Worm (Caenorhabditis elegans): ENCODE results near the gene B0228.8.

The B0228.8 gene

DNA sequence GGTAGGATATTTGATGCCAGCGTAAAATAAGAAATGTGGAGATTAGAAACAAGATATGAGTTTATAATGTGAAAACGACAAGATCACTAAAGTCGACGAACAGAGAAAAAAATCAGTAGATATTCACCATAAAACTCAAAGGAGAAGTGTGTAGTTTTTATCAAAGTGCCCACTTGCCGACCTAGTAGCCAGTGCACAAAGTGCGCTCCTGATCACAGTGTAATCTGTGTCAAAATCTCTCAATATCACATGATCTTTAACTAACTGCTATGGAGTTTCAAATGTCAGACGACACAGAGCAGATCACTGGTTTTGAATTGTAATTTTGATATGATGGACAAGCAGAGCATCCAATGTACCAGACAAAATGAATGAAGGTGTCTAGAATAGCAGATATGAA, 40.9 kb downstream of the B0228.8 start:
- TF ChIP-seq mml-1 (tag; optimal IDR thresholded peaks at IDR 0.05), result no peak
- no peak for TF ChIP-seq nhr-67 (tag; optimal IDR thresholded peaks at IDR 0.05)
- no peak for TF ChIP-seq aly-2 (tag; optimal IDR thresholded peaks at IDR 0.05)
- TF ChIP-seq nhr-23 (tag; optimal IDR thresholded peaks at IDR 0.05), result no peak
- TF ChIP-seq nhr-237 (tag; optimal IDR thresholded peaks at IDR 0.05), result no peak
- TF ChIP-seq lin-39 (tag; optimal IDR thresholded peaks at IDR 0.05), result no peak
- no peak for TF ChIP-seq hmg-11 (tag; optimal IDR thresholded peaks at IDR 0.05)
- no peak for TF ChIP-seq skn-1 (tag; optimal IDR thresholded peaks at IDR 0.05)
- TF ChIP-seq nhr-76 (tag; optimal IDR thresholded peaks at IDR 0.05), result no peak
- no peak for TF ChIP-seq elt-1 (tag; optimal IDR thresholded peaks at IDR 0.05)
- TF ChIP-seq ceh-16 (tag; optimal IDR thresholded peaks at IDR 0.05), result no peak
- no peak for TF ChIP-seq elt-2 (tag; optimal IDR thresholded peaks at IDR 0.05)
- TF ChIP-seq fkh-2 (tag; optimal IDR thresholded peaks at IDR 0.05), result no peak

DNA sequence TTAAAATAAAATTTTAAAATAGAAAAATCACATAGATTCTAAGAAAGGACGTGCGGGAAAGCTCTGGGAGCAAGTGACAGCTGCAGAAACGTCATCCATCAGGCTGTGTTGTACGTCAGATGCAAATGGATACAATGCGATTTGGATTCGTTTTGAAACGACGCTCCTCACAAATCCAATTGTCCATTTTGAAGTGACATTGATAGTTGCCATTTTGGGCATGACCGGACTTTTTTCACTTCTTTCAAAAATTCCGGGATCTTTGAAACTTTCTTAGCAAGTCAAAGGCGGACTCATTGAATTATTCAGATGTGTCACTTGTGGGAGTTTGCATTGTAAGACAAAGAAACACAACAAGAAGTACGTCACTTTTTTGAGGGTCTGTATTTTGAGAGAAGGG, 42.3 kb downstream of the B0228.8 start:
- no peak for TF ChIP-seq ceh-28 (tag; optimal IDR thresholded peaks at IDR 0.05)
- TF ChIP-seq egl-5 (tag; optimal IDR thresholded peaks at IDR 0.05), result no peak
- no peak for TF ChIP-seq aly-2 (tag; optimal IDR thresholded peaks at IDR 0.05)
- peak; percentile 39 for TF ChIP-seq fkh-10 (GFP tag; optimal IDR thresholded peaks at IDR 0.05)

DNA sequence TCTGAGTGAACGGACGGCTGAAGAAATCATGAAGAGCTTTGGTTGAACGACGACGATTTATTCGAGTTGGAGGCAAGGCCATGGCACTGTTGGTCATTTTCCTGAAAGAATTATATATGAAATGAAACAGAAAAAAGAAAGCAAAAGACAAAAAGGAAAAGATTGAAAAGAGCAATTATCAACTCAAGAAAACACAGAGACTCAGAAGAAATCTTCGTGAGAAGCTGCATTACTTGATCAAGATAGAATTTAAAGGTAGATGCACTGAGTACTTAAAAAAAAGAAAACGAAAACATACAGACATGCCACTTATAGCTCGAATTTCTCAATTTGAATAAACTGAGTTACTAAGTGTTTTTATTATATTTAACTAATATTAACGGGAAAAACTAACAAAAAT, 42.8 kb downstream of the B0228.8 start, which contains the start of gene cpna-5:
Gene cpna-5 (minus strand): TSS at position 101 of the 400 bp plus-strand sequence.
- TF ChIP-seq nhr-12 (tag; optimal IDR thresholded peaks at IDR 0.05) (no peak), ztf-11 (tag; optimal IDR thresholded peaks at IDR 0.05) (no peak), ceh-82 (tag; optimal IDR thresholded peaks at IDR 0.05) (no peak), daf-12 (tag; optimal IDR thresholded peaks at IDR 0.05) (no peak)

DNA sequence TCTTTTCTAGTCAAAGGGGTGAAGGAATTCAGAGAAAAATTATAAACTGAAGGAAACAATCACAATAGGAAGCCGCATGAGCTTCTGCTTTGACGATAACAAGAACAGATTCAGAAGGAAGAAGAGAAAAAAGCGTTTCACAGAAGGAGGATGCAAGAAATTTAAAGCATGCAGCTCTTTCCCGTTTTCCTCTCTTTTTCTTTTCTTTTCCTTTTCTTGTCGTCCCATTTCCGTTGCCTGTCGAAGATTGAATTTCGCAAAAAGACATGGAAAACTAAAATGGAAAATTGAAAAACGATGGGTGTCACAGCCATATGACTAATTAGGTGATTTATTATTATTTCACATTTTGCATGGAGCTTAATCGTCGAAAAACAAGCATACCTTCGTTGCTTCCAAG, 45.2 kb downstream of the B0228.8 start:
- peak; percentile 39 for TF ChIP-seq fkh-10 (GFP tag; optimal IDR thresholded peaks at IDR 0.05)
- peak; percentile 14 for TF ChIP-seq hmg-11 (tag; optimal IDR thresholded peaks at IDR 0.05)
- TF ChIP-seq nhr-28 (tag; optimal IDR thresholded peaks at IDR 0.05), result no peak
- no peak for TF ChIP-seq elt-2 (tag; optimal IDR thresholded peaks at IDR 0.05)

DNA sequence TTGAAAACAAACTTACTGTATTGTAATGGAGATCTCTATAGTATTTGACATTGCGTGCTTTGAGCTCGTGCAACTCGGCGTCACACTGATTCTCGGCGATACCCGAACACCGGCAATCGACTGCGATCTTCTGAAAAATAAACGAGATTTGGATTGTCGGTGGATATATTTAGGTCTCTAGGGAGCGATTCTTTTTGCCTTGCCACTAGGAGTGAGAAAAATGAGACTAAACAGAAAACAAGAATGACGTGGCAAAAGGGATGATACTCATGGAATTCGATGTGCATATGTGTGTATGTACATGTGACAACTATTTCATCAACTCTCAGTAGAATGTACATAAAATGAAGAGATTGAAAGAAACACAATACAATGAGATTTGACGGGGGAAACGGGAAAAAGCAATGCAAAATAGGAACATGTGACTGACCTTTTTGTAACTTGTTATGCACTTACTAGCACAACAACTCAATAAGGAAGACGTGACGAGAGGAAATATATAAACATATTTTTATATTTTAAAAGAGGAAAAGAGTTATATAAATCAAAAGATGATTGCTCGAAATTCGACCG, 46.6 kb downstream of the B0228.8 start:
- TF ChIP-seq lin-39 (tag; optimal IDR thresholded peaks at IDR 0.05), result peak; percentile 4
- TF ChIP-seq daf-12 (tag; optimal IDR thresholded peaks at IDR 0.05), result no peak
- TF ChIP-seq elt-1 (tag; optimal IDR thresholded peaks at IDR 0.05), result peak; percentile 60
- TF ChIP-seq nfya-1 (tag; optimal IDR thresholded peaks at IDR 0.05; ENCODE audit: insufficient read depth), result peak; percentile 26
- peak; percentile 97 for TF ChIP-seq fkh-10 (GFP tag; optimal IDR thresholded peaks at IDR 0.05)
